Worm (Caenorhabditis elegans): ENCODE data around the gene clec-247.

DNA sequence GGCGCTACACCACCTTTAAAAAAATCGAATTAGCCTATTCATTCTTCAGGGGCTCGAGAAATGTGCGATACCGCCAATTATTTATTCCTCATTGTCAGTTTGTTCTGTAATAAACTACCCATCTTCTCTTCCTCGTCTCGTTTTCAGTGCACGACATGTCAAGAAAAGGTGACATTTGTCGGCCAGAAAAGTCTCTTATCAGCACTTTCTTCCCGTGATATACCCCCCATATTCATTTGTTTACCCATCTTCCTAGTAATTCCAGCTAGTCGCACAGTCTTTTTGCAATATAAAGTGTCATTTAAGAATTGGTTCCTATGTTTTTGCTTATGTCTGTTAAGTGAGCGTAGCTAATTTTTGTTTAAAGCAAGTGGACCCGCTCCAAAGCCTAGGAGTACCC is 41.8 kb downstream of the clec-247 start:
- TF ChIP-seq snpc-4 (tag; optimal IDR thresholded peaks at IDR 0.05) (no peak), unc-130 (GFP tag; optimal IDR thresholded peaks at IDR 0.05) (no peak), aha-1 (tag) (no peak), jun-1 (tag; optimal IDR thresholded peaks at IDR 0.05) (no peak), D1046.2 (GFP tag; IDR thresholded peaks at IDR 0.05) (no peak), lir-3 (tag; optimal IDR thresholded peaks at IDR 0.05) (no peak), php-3 (GFP tag; IDR thresholded peaks at IDR 0.05) (0 out of 2 replicates have a peak, but pooled peaks have one; percentile 18), ceh-82 (tag; optimal IDR thresholded peaks at IDR 0.05) (no peak), mep-1 (tag; optimal IDR thresholded peaks at IDR 0.05) (no peak), fos-1 (tag; optimal IDR thresholded peaks at IDR 0.05) (no peak), ama-1 (optimal IDR thresholded peaks at IDR 0.05) (no peak)
